Worm (Caenorhabditis elegans): ENCODE measurements around the gene F26D2.14.

Gene F26D2.14

DNA sequence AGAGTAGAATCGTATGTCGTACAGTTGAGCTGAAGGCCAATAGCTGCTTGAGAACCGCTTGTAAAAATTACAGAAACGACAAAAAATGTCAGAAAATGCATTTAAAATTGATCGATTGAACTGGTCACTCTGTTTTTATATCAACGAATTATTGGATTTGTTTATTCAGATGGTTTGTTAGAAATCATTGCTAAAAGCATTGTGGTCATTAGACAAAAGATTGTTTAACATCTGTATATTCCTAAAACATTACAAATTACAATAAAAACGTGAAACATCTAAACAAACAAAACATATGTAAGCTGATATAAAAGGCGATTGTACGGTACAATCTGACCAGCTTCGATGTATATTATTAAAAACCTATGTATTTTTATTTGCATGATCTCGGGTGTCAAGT lies at the start of gene F26D2.14, which contains the start of gene F26D2.13:
Gene F26D2.14, plus strand, starts transcription at position 346 of the 400 bp plus-strand sequence.
Gene F26D2.13, minus strand, starts transcription at position 101 of the 400 bp plus-strand sequence.
- no peak for TF ChIP-seq klf-2 (GFP tag; conservative IDR thresholded peaks at IDR 0.05)
- TF ChIP-seq med-1 (GFP tag; optimal IDR thresholded peaks at IDR 0.05; ENCODE audit: insufficient read depth): no peak
- no peak for TF ChIP-seq tab-1 (GFP tag; IDR thresholded peaks at IDR 0.05)
- TF ChIP-seq ztf-23 (GFP tag; IDR thresholded peaks at IDR 0.05): no peak
- TF ChIP-seq cog-1 (tag; optimal IDR thresholded peaks at IDR 0.05): no peak
- no peak for TF ChIP-seq flt-1 (GFP tag; IDR thresholded peaks at IDR 0.05)
- no peak for TF ChIP-seq ref-1 (GFP tag; conservative IDR thresholded peaks at IDR 0.05)
- no peak for TF ChIP-seq ztf-29 (GFP tag; IDR thresholded peaks at IDR 0.05)
- no peak for TF ChIP-seq T22C8.4 (GFP tag; IDR thresholded peaks at IDR 0.05)

DNA sequence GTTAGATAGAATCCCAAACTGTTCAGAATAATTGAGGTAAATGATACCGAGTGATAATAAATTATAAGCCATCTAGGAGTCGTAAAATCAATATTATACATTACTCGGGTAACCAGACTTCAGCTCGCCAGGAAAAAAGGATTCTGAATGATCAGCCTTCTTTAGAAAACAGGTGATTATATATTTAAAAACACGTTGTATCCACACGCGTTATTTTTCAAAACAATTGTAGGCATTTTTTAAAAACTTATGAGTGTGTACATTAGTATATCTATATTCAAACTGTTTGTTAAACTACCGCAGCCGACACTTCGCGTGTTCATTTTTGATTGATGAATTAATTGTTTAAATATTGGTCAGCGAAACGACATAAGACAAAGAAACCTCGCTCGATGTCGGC lies 47.4 kb upstream of the F26D2.14 start, which contains the start of gene sri-65:
Gene sri-65, minus strand, starts transcription at position 101 of the 400 bp plus-strand sequence.
- TF ChIP-seq tab-1 (GFP tag; IDR thresholded peaks at IDR 0.05) (no peak), ref-1 (GFP tag; conservative IDR thresholded peaks at IDR 0.05) (no peak), T22C8.4 (GFP tag; IDR thresholded peaks at IDR 0.05) (no peak), ztf-29 (GFP tag; IDR thresholded peaks at IDR 0.05) (no peak), ztf-23 (GFP tag; IDR thresholded peaks at IDR 0.05) (no peak), flt-1 (GFP tag; IDR thresholded peaks at IDR 0.05) (no peak), cog-1 (tag; optimal IDR thresholded peaks at IDR 0.05) (no peak), med-1 (GFP tag; optimal IDR thresholded peaks at IDR 0.05; ENCODE audit: insufficient read depth) (no peak), klf-2 (GFP tag; conservative IDR thresholded peaks at IDR 0.05) (no peak)

DNA sequence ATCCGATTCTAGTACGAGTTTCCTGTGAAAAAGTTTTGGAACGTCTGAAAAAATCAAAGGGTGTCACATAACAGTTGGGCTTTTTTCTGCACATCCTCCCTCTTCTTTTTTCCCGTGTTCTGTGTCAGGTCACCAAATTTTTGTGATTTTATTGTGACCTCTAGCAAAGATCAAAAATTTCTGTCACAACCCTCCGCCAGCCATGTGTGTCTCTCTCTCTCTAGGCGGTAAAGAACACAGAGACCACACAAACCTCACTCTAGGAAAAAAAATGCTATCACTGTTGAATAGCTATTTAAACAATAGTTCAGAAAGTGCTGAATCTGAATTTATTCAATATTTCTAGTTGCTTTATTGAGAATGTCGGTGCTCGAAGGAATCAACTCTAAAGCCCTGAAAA lies 45.0 kb upstream of the F26D2.14 start, which contains the start of gene gst-44:
Gene gst-44, plus strand, starts transcription at position 237 of the 400 bp plus-strand sequence.
- TF ChIP-seq ztf-29 (GFP tag; IDR thresholded peaks at IDR 0.05): no peak
- no peak for TF ChIP-seq T22C8.4 (GFP tag; IDR thresholded peaks at IDR 0.05)
- no peak for TF ChIP-seq cog-1 (tag; optimal IDR thresholded peaks at IDR 0.05)
- no peak for TF ChIP-seq tab-1 (GFP tag; IDR thresholded peaks at IDR 0.05)
- TF ChIP-seq flt-1 (GFP tag; IDR thresholded peaks at IDR 0.05): no peak
- no peak for TF ChIP-seq ref-1 (GFP tag; conservative IDR thresholded peaks at IDR 0.05)
- no peak for TF ChIP-seq ztf-23 (GFP tag; IDR thresholded peaks at IDR 0.05)
- TF ChIP-seq klf-2 (GFP tag; conservative IDR thresholded peaks at IDR 0.05): no peak
- TF ChIP-seq med-1 (GFP tag; optimal IDR thresholded peaks at IDR 0.05; ENCODE audit: insufficient read depth): no peak

DNA sequence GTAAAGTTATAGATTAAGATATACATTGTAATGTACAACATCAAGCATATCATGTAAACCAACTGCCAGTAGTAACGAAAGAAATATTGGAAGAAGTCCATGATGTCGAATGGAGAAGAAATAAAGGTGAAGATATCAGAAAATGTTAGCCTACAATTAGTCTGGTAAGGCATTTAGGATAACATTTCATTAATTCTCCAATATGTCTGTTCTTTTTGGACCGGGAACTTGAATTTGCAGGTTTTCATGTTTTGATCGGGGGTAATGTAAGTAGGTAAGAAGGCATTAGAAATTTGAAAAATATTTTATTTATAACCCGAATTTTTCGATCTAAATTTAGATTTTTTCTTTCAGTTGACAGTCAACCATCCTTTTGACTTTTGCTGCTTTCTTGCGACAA lies 41.9 kb upstream of the F26D2.14 start, which contains the start of gene srd-63:
Gene srd-63, minus strand, starts transcription at position 101 of the 400 bp plus-strand sequence.
- TF ChIP-seq T22C8.4 (GFP tag; IDR thresholded peaks at IDR 0.05): no peak
- TF ChIP-seq flt-1 (GFP tag; IDR thresholded peaks at IDR 0.05): no peak
- no peak for TF ChIP-seq tab-1 (GFP tag; IDR thresholded peaks at IDR 0.05)
- no peak for TF ChIP-seq ref-1 (GFP tag; conservative IDR thresholded peaks at IDR 0.05)
- TF ChIP-seq ztf-23 (GFP tag; IDR thresholded peaks at IDR 0.05): no peak

DNA sequence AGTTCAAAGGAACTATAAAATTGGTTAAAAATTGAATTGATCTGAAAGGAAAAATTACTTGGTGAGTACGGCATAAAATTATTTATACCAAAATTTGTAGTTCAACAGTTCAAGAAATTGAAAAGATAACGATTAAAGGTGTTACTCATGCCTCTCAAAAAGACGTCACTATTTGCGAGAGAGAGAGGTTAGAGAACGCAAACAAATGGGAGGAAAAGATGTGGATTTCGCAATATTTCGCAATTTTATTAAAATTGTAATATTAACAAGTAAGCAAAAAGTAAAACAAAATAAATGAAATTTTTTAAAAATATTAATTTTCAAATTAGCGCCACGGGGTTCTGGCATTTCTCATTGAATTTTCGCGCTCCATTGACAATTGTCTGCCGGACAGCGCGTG lies 40.5 kb upstream of the F26D2.14 start, which contains the start of gene F13A7.11:
Gene F13A7.11, minus strand, starts transcription at position 174 of the 400 bp plus-strand sequence.
- TF ChIP-seq ref-1 (GFP tag; conservative IDR thresholded peaks at IDR 0.05) (no peak), cog-1 (tag; optimal IDR thresholded peaks at IDR 0.05) (no peak), T22C8.4 (GFP tag; IDR thresholded peaks at IDR 0.05) (no peak), klf-2 (GFP tag; conservative IDR thresholded peaks at IDR 0.05) (no peak), med-1 (GFP tag; optimal IDR thresholded peaks at IDR 0.05; ENCODE audit: insufficient read depth) (no peak), flt-1 (GFP tag; IDR thresholded peaks at IDR 0.05) (no peak), tab-1 (GFP tag; IDR thresholded peaks at IDR 0.05) (no peak), ztf-23 (GFP tag; IDR thresholded peaks at IDR 0.05) (no peak), ztf-29 (GFP tag; IDR thresholded peaks at IDR 0.05) (no peak)

DNA sequence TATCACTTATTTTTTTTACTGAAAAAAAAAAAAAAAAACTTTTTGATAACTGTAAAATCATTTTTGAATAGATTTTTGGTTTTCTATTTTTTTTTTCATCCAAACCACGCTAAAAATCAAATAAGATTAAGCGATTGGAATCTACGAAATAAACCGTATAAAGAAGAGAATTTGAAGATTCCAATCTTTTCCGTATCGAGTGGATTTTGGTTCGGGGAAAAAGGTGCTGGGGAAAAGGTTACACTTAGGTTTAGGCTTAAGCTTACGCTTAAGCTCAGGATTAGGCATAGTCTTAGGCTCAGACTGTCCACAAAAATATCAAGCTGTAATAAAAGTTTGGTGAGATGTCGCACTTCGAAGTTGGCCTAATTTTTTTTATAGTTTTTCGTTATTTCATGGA lies 39.9 kb upstream of the F26D2.14 start, which contains the start of gene F13A7.12:
Gene F13A7.12, plus strand, starts transcription at position 301 of the 400 bp plus-strand sequence.
- TF ChIP-seq tab-1 (GFP tag; IDR thresholded peaks at IDR 0.05) (no peak), ztf-29 (GFP tag; IDR thresholded peaks at IDR 0.05) (peak; percentile 30; the same call in 1 of the 2 replicates)

DNA sequence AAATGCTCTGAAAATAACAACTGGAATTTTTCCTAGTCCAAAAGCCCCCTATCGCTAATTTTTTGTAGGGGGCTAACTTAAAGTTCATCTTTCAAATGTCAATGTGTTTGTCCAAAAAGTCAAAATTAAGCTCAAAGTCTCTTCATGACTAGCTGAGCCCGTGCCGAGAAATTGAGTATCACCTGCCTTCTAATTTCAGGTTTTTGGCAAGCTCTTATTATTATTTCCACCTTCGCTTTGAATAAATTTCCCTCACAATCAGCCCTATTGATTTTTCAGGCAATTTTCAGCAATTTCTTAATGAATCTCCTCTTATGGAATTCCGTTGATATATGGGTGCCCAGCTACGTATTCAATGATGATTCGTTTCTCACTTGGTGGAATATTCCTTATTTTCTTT lies 36.3 kb upstream of the F26D2.14 start, which contains the start of gene sre-36:
Gene sre-36, plus strand, starts transcription at position 301 of the 400 bp plus-strand sequence.
- TF ChIP-seq T22C8.4 (GFP tag; IDR thresholded peaks at IDR 0.05) (no peak), klf-2 (GFP tag; conservative IDR thresholded peaks at IDR 0.05) (no peak), ref-1 (GFP tag; conservative IDR thresholded peaks at IDR 0.05) (no peak), ztf-23 (GFP tag; IDR thresholded peaks at IDR 0.05) (no peak), ztf-29 (GFP tag; IDR thresholded peaks at IDR 0.05) (no peak), tab-1 (GFP tag; IDR thresholded peaks at IDR 0.05) (no peak), cog-1 (tag; optimal IDR thresholded peaks at IDR 0.05) (no peak), med-1 (GFP tag; optimal IDR thresholded peaks at IDR 0.05; ENCODE audit: insufficient read depth) (no peak), flt-1 (GFP tag; IDR thresholded peaks at IDR 0.05) (no peak)

DNA sequence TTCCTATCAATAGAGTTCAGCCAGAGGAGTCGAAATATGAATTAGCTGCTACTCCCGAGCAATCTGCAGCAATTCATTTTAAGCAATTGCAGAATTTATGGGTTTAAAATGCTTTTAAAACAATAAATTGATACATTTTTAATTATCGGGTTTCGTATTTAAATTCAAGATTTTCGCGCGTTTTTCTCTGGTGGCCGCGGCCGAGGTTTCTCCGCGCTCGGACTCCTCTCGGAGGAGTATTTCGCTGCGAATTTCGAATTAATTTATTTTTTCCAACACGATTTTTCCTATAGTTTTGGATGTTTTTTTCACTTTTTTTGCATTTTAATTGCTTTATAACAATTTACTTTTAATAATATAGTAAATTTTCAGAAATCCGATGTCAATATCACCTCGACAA lies 34.1 kb upstream of the F26D2.14 start, which contains the start of gene F13A7.14:
Gene F13A7.14, plus strand, starts transcription at position 373 of the 400 bp plus-strand sequence.
- TF ChIP-seq ztf-23 (GFP tag; IDR thresholded peaks at IDR 0.05): peak; percentile 81
- no peak for TF ChIP-seq med-1 (GFP tag; optimal IDR thresholded peaks at IDR 0.05; ENCODE audit: insufficient read depth)
- no peak for TF ChIP-seq ztf-29 (GFP tag; IDR thresholded peaks at IDR 0.05)
- TF ChIP-seq tab-1 (GFP tag; IDR thresholded peaks at IDR 0.05): no peak
- TF ChIP-seq flt-1 (GFP tag; IDR thresholded peaks at IDR 0.05): peak; percentile 74
- peak; percentile 9 for TF ChIP-seq cog-1 (tag; optimal IDR thresholded peaks at IDR 0.05)

DNA sequence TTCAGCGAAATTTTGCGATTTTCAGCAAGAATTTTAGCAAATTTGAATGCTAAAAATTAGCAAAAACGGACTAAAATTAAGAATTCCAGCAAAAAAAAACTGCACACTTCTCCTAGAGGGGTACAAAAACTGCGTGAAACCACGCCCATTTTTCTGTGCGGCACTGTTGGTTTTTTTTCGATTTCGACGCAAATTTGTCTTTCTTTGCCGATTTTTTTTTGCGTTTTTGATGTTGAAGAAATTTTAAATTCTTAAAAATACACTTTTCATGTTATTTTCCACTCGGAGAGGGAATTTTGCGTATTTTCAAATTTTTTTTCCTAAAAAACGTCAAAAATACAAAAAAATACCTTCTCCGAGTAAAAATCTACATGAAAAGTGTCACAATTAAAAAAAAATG lies 31.7 kb upstream of the F26D2.14 start, which contains the start of gene syp-1:
Gene syp-1, plus strand, starts transcription at position 301 of the 400 bp plus-strand sequence.
- TF ChIP-seq ref-1 (GFP tag; conservative IDR thresholded peaks at IDR 0.05) (no peak), T22C8.4 (GFP tag; IDR thresholded peaks at IDR 0.05) (no peak), tab-1 (GFP tag; IDR thresholded peaks at IDR 0.05) (no peak), flt-1 (GFP tag; IDR thresholded peaks at IDR 0.05) (no peak), ztf-29 (GFP tag; IDR thresholded peaks at IDR 0.05) (no peak), cog-1 (tag; optimal IDR thresholded peaks at IDR 0.05) (no peak), ztf-23 (GFP tag; IDR thresholded peaks at IDR 0.05) (no peak), med-1 (GFP tag; optimal IDR thresholded peaks at IDR 0.05; ENCODE audit: insufficient read depth) (no peak), klf-2 (GFP tag; conservative IDR thresholded peaks at IDR 0.05) (no peak)

DNA sequence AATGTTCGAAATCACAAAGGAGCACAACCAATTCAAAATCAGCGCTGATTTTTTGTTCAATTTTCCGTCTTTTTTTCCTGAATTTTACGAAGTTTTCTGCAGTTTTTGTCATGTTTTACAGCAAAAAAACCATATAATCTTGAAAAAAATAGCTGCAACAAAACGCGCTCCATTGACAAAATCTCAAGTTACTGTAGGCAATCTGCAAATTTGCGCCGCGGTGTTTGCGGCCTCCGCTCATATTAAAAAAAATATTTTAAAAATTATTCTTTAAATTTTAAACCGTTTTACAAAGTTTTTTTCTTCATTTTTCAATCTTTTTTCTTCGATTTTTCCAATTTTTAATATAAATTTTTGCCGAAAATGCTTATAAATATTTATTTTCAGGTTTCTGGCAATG lies 30.3 kb upstream of the F26D2.14 start:
- TF ChIP-seq ztf-23 (GFP tag; IDR thresholded peaks at IDR 0.05): no peak
- no peak for TF ChIP-seq klf-2 (GFP tag; conservative IDR thresholded peaks at IDR 0.05)
- no peak for TF ChIP-seq med-1 (GFP tag; optimal IDR thresholded peaks at IDR 0.05; ENCODE audit: insufficient read depth)
- no peak for TF ChIP-seq T22C8.4 (GFP tag; IDR thresholded peaks at IDR 0.05)

All from whole organism, midembryonic.